Fruit fly (Drosophila melanogaster): ENCODE data around the gene CG34331.

DNA sequence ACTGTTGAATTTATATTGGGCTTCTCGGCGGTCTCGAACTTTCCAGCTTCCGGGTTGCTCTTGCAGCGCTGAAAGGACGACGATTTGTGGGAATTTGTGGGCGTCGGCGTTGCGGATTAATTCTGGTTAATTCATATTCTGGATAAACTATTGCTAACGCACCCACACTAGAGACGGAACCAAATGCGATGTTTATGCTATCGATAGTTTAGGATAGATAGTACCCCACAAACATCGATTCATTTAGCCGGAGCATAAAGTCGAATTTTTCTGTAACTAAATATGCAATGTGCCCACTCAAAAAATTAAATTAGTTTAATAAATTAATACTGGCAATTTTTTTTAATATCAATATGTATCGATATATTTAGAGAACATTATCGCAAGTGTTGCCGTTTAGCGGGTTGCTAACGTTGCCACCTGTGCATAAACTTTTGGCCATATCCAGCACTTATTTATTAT lies 37.5 kb downstream of the CG34331 start, which contains the start of gene Rab35:
- no peak for TF ChIP-seq Hr78 (GFP tag; optimal IDR thresholded peaks at IDR 0.05)
- TF ChIP-seq pan (optimal IDR thresholded peaks at IDR 0.05): no peak
- TF ChIP-seq jim (GFP tag; optimal IDR thresholded peaks at IDR 0.05): no peak
- no peak for TF ChIP-seq HLH106 (tag; optimal IDR thresholded peaks at IDR 0.05)
- TF ChIP-seq Hr83 (GFP tag; optimal IDR thresholded peaks at IDR 0.05; ENCODE audit: poor library complexity, severe bottlenecking): no peak
- no peak for TF ChIP-seq N (GFP tag; optimal IDR thresholded peaks at IDR 0.05)
- no peak for TF ChIP-seq Dfd (GFP tag; optimal IDR thresholded peaks at IDR 0.05)
- TF ChIP-seq ey (GFP tag; optimal IDR thresholded peaks at IDR 0.05): no peak
